Fruit fly (Drosophila melanogaster) whole organism, prepupa: ENCODE results near the gene Pyroxd1.

Experiments
- CG1621 ChIP-seq: fragments of 200-800 bp; sonication (Bioruptor generic); optimal IDR thresholded peaks from 3 replicates; lab custom pipeline; 2018; ENCODE audit warnings: missing biosample characterization, mild to moderate bottlenecking, missing genetic modification characterization
- CG16779 ChIP-seq: fragments of 200-800 bp; sonication (Bioruptor generic); optimal IDR thresholded peaks from 3 replicates; lab custom pipeline; 2017; ENCODE audit warnings: missing biosample characterization, mild to moderate bottlenecking, missing genetic modification characterization
- CG32006 ChIP-seq: fragments of 200-800 bp; sonication (Bioruptor generic); optimal IDR thresholded peaks from 3 replicates; lab custom pipeline; 2017; ENCODE audit warnings: missing biosample characterization, mild to moderate bottlenecking, missing genetic modification characterization
- Eip93F ChIP-seq: fragments of 200-800 bp; sonication (Bioruptor generic); optimal IDR thresholded peaks from 2 replicates; lab custom pipeline; 2016; ENCODE audit warnings: missing biosample characterization, mild to moderate bottlenecking, missing genetic modification characterization
- Ets21C ChIP-seq: fragments of 200-800 bp; sonication (Bioruptor generic); optimal IDR thresholded peaks from 3 replicates; lab custom pipeline; 2016; ENCODE audit warnings: missing biosample characterization, missing genetic modification characterization
- Gug ChIP-seq: fragments of 200-800 bp; sonication (Bioruptor generic); IDR thresholded peaks from 2 replicates; pipeline ENCODE4 v1.3.6; 2022; ENCODE audit warnings: missing biosample characterization, missing genetic modification characterization
- Hr39 ChIP-seq: fragments of 200-800 bp; sonication (Bioruptor generic); optimal IDR thresholded peaks from 2 replicates; lab custom pipeline; 2016; ENCODE audit warnings: missing biosample characterization, missing genetic modification characterization
- Sox102F ChIP-seq: fragments of 200-800 bp; sonication (Bioruptor generic); optimal IDR thresholded peaks from 2 replicates; lab custom pipeline; 2016; ENCODE audit warnings: missing biosample characterization, mild to moderate bottlenecking, missing genetic modification characterization
- Sox15 ChIP-seq: fragments of 200-800 bp; sonication (Bioruptor generic); optimal IDR thresholded peaks from 3 replicates; lab custom pipeline; 2016; ENCODE audit warnings: missing biosample characterization, missing genetic modification characterization
- dsx ChIP-seq: fragments of 200-800 bp; optimal IDR thresholded peaks from 3 replicates; lab custom pipeline; 2019; ENCODE audit warnings: missing biosample characterization, mild to moderate bottlenecking, missing genetic modification characterization, moderate library complexity; ENCODE audit not compliant: poor library complexity, severe bottlenecking
- esn ChIP-seq: fragments of 200-800 bp; sonication (Bioruptor generic); optimal IDR thresholded peaks from 2 replicates; lab custom pipeline; 2016; ENCODE audit warnings: missing biosample characterization, mild to moderate bottlenecking, missing genetic modification characterization, moderate library complexity

dm6 chr2L:20080772-20081171, 10.5 kb upstream of the Pyroxd1 start:
- TF ChIP-seq CG16779 (no peak), CG1621 (tag; lab: Kevin White, UChicago) (no peak), Ets21C (no peak), dsx (GFP tag; lab: Kevin White, UChicago) (no peak), esn (GFP tag; lab: Kevin White, UChicago) (no peak), Hr39 (no peak), Eip93F (GFP tag; lab: Kevin White, UChicago) (no peak), CG32006 (GFP tag; lab: Kevin White, UChicago) (no peak), Sox15 (GFP tag; lab: Kevin White, UChicago) (no peak), Sox102F (GFP tag; lab: Kevin White, UChicago) (no peak), Gug (GFP tag; lab: Robert Waterston, UW) (no peak)
